Fruit fly (Drosophila melanogaster) whole organism: ENCODE data around the gene Cyp311a1.

ENCODE experiments used
- CG8478 ChIP-seq: fragments of >200 bp; optimal IDR thresholded peaks from 2 replicates; lab custom pipeline; 2018; ENCODE audit warnings: inconsistent platforms
- psq ChIP-seq: fragments of >200 bp; optimal IDR thresholded peaks from 2 replicates; lab custom pipeline; 2017
- usp ChIP-seq: fragments of >200 bp; optimal IDR thresholded peaks from 2 replicates; lab custom pipeline; 2017; ENCODE audit warnings: missing biosample characterization, missing genetic modification characterization, mixed read lengths

- TF ChIP-seq usp (no peak), CG8478 (lab: Kevin White, UChicago) (no peak), psq (lab: Kevin White, UChicago) (no peak)
These were observed 19.0 kb upstream of the Cyp311a1 start for dm6 chrX:12050292-12050691.
